Fruit fly (Drosophila melanogaster): ENCODE measurements around the gene CG6443.
A peak's percentile ranks its signal among the peaks of the same experiment; 100 is the strongest.

Gene CG6443

dm6 chr2L:10684309-10684708 is 44.5 kb upstream of the CG6443 start, which contains the start of gene CG7299:
CG7299 (minus strand) TSS chr2L:10684409.
- TF ChIP-seq acj6 (GFP tag; optimal IDR thresholded peaks at IDR 0.05), result no peak
- no peak for TF ChIP-seq Lpt (GFP tag; optimal IDR thresholded peaks at IDR 0.05)
- TF ChIP-seq ss (GFP tag; optimal IDR thresholded peaks at IDR 0.05), result no peak
- TF ChIP-seq Blimp-1 (GFP tag; optimal IDR thresholded peaks at IDR 0.05), result no peak
- TF ChIP-seq Ets21C (GFP tag; optimal IDR thresholded peaks at IDR 0.05), result no peak
- no peak for TF ChIP-seq Ets96B (tag; optimal IDR thresholded peaks at IDR 0.05)
- no peak for TF ChIP-seq Hr4 (GFP tag; optimal IDR thresholded peaks at IDR 0.05)
- no peak for TF ChIP-seq CG3919 (GFP tag; optimal IDR thresholded peaks at IDR 0.05)
- no peak for TF ChIP-seq net (GFP tag; optimal IDR thresholded peaks at IDR 0.05)
- TF ChIP-seq fd85E (GFP tag; optimal IDR thresholded peaks at IDR 0.05), result no peak
- no peak for TF ChIP-seq Sox102F (GFP tag; optimal IDR thresholded peaks at IDR 0.05)
- no peak for TF ChIP-seq esn (GFP tag; optimal IDR thresholded peaks at IDR 0.05)
- no peak for TF ChIP-seq svp (GFP tag)
- TF ChIP-seq CG32006 (GFP tag; optimal IDR thresholded peaks at IDR 0.05), result no peak
- TF ChIP-seq CG6854 (GFP tag; optimal IDR thresholded peaks at IDR 0.05), result no peak
- no peak for TF ChIP-seq CG10631 (GFP tag; optimal IDR thresholded peaks at IDR 0.05)
- no peak for TF ChIP-seq CG6808 (GFP tag; optimal IDR thresholded peaks at IDR 0.05)
- no peak for TF ChIP-seq topi (GFP tag; optimal IDR thresholded peaks at IDR 0.05)
- TF ChIP-seq CG4318 (GFP tag; optimal IDR thresholded peaks at IDR 0.05), result no peak
- TF ChIP-seq CG11762 (GFP tag; optimal IDR thresholded peaks at IDR 0.05; ENCODE audit: insufficient read depth), result no peak

- TF ChIP-seq CG11902 (GFP tag; optimal IDR thresholded peaks at IDR 0.05) (no peak), Smox (GFP tag; optimal IDR thresholded peaks at IDR 0.05) (no peak), Ets96B (tag; optimal IDR thresholded peaks at IDR 0.05) (no peak), CG9139 (GFP tag; optimal IDR thresholded peaks at IDR 0.05) (no peak)
Observed at dm6 chr2L:10685666-10686065, 43.1 kb upstream of the CG6443 start.

DNA sequence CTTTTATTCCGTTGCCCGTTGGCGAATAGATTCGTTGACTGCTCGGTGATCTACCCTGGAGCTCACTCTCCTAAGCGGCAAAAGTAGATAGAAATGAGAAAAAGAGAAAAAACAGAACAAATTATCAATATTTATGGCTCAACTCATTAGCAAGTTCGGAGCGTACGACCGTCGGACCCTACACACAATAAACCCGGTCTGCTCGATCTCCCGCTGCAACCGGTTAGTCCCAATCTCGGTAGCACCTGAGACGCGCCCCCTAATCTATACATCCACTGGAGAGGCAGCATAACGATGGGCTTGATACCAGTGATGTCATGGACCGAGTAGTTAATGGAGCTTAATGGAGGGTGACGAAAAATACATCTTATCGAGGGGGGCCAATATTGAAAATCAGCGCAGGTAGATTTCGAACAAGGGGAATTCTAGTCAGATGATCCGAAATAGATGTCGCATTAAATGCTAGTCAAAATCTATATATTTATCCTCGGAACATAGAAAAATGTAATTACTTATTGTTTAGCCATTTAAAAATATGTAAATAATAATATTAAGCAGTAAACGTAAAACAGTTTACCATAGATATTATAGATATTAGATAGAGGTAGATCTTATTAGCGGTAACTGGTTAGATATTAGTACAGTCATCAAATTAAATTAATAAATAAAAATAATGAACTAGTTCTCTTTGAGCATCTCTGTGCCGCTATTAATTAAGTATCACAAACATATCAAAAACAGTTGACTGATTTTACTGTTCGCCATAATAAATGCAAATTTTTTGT is 41.6 kb upstream of the CG6443 start, which contains the start of gene CG7296:
TSS of gene CG7296 (minus strand) at position 58 of the 785 bp plus-strand sequence.
- peak; percentile 10 for TF ChIP-seq Eip78C (GFP tag)
- TF ChIP-seq Ets21C (GFP tag; optimal IDR thresholded peaks at IDR 0.05), result no peak
- TF ChIP-seq CG1621 (tag; optimal IDR thresholded peaks at IDR 0.05), result peak; percentile 33
- TF ChIP-seq OdsH (GFP tag; optimal IDR thresholded peaks at IDR 0.05), result no peak
- no peak for TF ChIP-seq CG6854 (GFP tag; optimal IDR thresholded peaks at IDR 0.05)

dm6 chr2L:10687794-10688185 is 41.0 kb upstream of the CG6443 start:
- no peak for TF ChIP-seq CG6808 (GFP tag; optimal IDR thresholded peaks at IDR 0.05)
- TF ChIP-seq CG31627 (GFP tag; optimal IDR thresholded peaks at IDR 0.05), result no peak
- TF ChIP-seq CG11902 (GFP tag; optimal IDR thresholded peaks at IDR 0.05), result no peak
- no peak for TF ChIP-seq CG8632 (GFP tag; optimal IDR thresholded peaks at IDR 0.05)
- TF ChIP-seq Eip78C (GFP tag), result no peak
- no peak for TF ChIP-seq esn (GFP tag; optimal IDR thresholded peaks at IDR 0.05)
- TF ChIP-seq Sox15 (GFP tag; optimal IDR thresholded peaks at IDR 0.05), result no peak
- no peak for TF ChIP-seq CG8119 (GFP tag; IDR thresholded peaks at IDR 0.05)
- no peak for TF ChIP-seq fkh (GFP tag; optimal IDR thresholded peaks at IDR 0.05)
- TF ChIP-seq Ets96B (tag; optimal IDR thresholded peaks at IDR 0.05), result no peak

dm6 chr2L:10688764-10689163 is 40.0 kb upstream of the CG6443 start:
- TF ChIP-seq CG4318 (GFP tag; optimal IDR thresholded peaks at IDR 0.05) (no peak), CG6854 (GFP tag; optimal IDR thresholded peaks at IDR 0.05) (no peak), Hr39 (GFP tag; optimal IDR thresholded peaks at IDR 0.05) (no peak), CG15336 (GFP tag; IDR thresholded peaks at IDR 0.05) (no peak), CG11902 (GFP tag; optimal IDR thresholded peaks at IDR 0.05) (no peak), Eip75B (GFP tag; optimal IDR thresholded peaks at IDR 0.05) (no peak), CG34406 (GFP tag; optimal IDR thresholded peaks at IDR 0.05) (no peak), Lpt (GFP tag; optimal IDR thresholded peaks at IDR 0.05) (no peak), CG9139 (GFP tag; optimal IDR thresholded peaks at IDR 0.05) (no peak), CG11762 (GFP tag; optimal IDR thresholded peaks at IDR 0.05; ENCODE audit: insufficient read depth) (no peak), Met (GFP tag; optimal IDR thresholded peaks at IDR 0.05) (no peak), CG6276 (GFP tag; optimal IDR thresholded peaks at IDR 0.05) (no peak), lz (GFP tag; optimal IDR thresholded peaks at IDR 0.05) (no peak), CG6792 (GFP tag; optimal IDR thresholded peaks at IDR 0.05) (no peak), dac (GFP tag; optimal IDR thresholded peaks at IDR 0.05) (no peak), Hr4 (GFP tag; optimal IDR thresholded peaks at IDR 0.05) (no peak)

All from whole organism, prepupa.